Fruit fly (Drosophila melanogaster): Measurements from ENCODE around the gene msl-1.

- TF ChIP-seq CG6854 (GFP tag; optimal IDR thresholded peaks at IDR 0.05) (no peak), Blimp-1 (GFP tag; optimal IDR thresholded peaks at IDR 0.05) (no peak), Hr4 (GFP tag; optimal IDR thresholded peaks at IDR 0.05) (no peak), CG6808 (GFP tag; optimal IDR thresholded peaks at IDR 0.05) (no peak)
These were observed 31.8 kb downstream of the msl-1 start for dm6 chr2L:18656691-18657237.

Measured in whole organism, prepupa.